Worm (Caenorhabditis elegans) whole organism, early embryonic: ENCODE measurements around the gene cyn-10.

Experiments used
- B0310.2 ChIP-seq: sonication (generic microtip); optimal IDR thresholded peaks from 2 replicates; lab custom pipeline; 2016; ENCODE audit warnings: mild to moderate bottlenecking, missing genetic modification characterization, missing compliant biosample characterization
- F13C5.2 ChIP-seq: sonication (generic microtip); optimal IDR thresholded peaks from 2 replicates; lab custom pipeline; 2017; ENCODE audit warnings: mild to moderate bottlenecking, missing genetic modification characterization, inconsistent platforms, missing compliant biosample characterization
- aly-1 ChIP-seq: sonication (generic microtip); optimal IDR thresholded peaks from 2 replicates; lab custom pipeline; 2016; ENCODE audit warnings: missing genetic modification characterization, missing compliant biosample characterization
- ama-1 ChIP-seq: fragments of 150-350 bp; optimal IDR thresholded peaks from 2 replicates; lab custom pipeline; 2014
- ceh-13 ChIP-seq: fragments of 200-800 bp; sonication (Bioruptor generic); optimal IDR thresholded peaks from 2 replicates; lab custom pipeline; 2018; ENCODE audit warnings: mild to moderate bottlenecking, missing genetic modification characterization, missing compliant biosample characterization
- ceh-36 ChIP-seq: sonication (generic microtip); optimal IDR thresholded peaks from 2 replicates; lab custom pipeline; 2016; ENCODE audit warnings: missing genetic modification characterization, inconsistent platforms, missing compliant biosample characterization
- ets-7 ChIP-seq: sonication (generic microtip); optimal IDR thresholded peaks from 2 replicates; lab custom pipeline; 2016; ENCODE audit warnings: missing genotype, missing genetic modification characterization, missing compliant biosample characterization
- flt-1 ChIP-seq: fragments of 200-800 bp; sonication (Bioruptor generic); IDR thresholded peaks from 2 replicates; pipeline ENCODE4 v1.3.6; 2022; ENCODE audit warnings: missing genetic modification characterization, missing compliant biosample characterization
- hmbx-1 ChIP-seq: sonication (generic microtip); optimal IDR thresholded peaks from 2 replicates; lab custom pipeline; 2016; ENCODE audit warnings: mild to moderate bottlenecking, missing genetic modification characterization, missing compliant biosample characterization
- hmg-4 ChIP-seq: fragments of 200-800 bp; sonication (Bioruptor generic); optimal IDR thresholded peaks from 2 replicates; lab custom pipeline; 2018; ENCODE audit warnings: mild to moderate bottlenecking, missing genetic modification characterization, missing compliant biosample characterization
- hnd-1 ChIP-seq: sonication (generic microtip); optimal IDR thresholded peaks from 2 replicates; lab custom pipeline; 2016; ENCODE audit warnings: missing genetic modification characterization, missing compliant biosample characterization
- pes-1 ChIP-seq: fragments of 200-800 bp; sonication (Bioruptor generic); IDR thresholded peaks from 2 replicates; pipeline ENCODE4 v1.3.6; 2022; ENCODE audit warnings: missing genetic modification reagents, missing genetic modification characterization, missing compliant biosample characterization
- scrt-1 ChIP-seq: fragments of 200-800 bp; sonication (Bioruptor generic); IDR thresholded peaks from 2 replicates; pipeline ENCODE4 v1.3.6; 2022; ENCODE audit warnings: missing genetic modification characterization, missing compliant biosample characterization
- sea-1 ChIP-seq: fragments of 200-800 bp; sonication (Bioruptor generic); conservative IDR thresholded peaks from 2 replicates; pipeline ENCODE4 v1.3.6; 2022; ENCODE audit warnings: missing genetic modification characterization, missing compliant biosample characterization
- tbx-11 ChIP-seq: fragments of 200-800 bp; sonication (Bioruptor generic); IDR thresholded peaks from 2 replicates; pipeline ENCODE4 v1.3.6; 2022; ENCODE audit warnings: missing genetic modification characterization, missing compliant biosample characterization
- tbx-37 ChIP-seq: fragments of 200-800 bp; sonication (Bioruptor generic); conservative IDR thresholded peaks from 2 replicates; pipeline ENCODE4 v1.3.6; 2022; ENCODE audit warnings: missing genetic modification reagents, missing genetic modification characterization, missing compliant biosample characterization
- tra-4 ChIP-seq: sonication (generic microtip); optimal IDR thresholded peaks from 2 replicates; lab custom pipeline; 2017; ENCODE audit warnings: missing genetic modification characterization, missing compliant biosample characterization

cyn-10 gene

DNA sequence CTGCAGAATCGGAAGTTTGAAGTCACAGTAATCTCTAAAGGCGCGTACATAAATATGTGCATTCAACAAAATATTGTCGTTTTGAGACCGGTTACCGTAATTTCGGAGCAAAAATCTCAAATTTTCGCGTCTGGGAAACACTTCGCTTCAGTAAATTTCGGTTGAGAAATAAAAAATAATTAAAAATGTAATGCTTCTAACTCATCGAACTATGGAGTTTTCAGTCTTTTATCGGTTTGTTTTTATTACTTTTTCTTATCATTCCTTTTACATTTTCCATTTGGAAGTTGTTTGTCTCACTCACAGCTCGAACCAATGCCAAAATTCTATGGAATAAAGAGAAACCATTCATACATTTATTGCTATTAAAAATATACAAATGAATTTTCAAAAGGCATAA, 25.0 kb downstream of the cyn-10 start:
- TF ChIP-seq tra-4 (tag; lab: Kevin White, UChicago): no peak
- TF ChIP-seq pes-1 (GFP tag; lab: Robert Waterston, UW): no peak
- TF ChIP-seq hnd-1 (tag; lab: Kevin White, UChicago): no peak
- TF ChIP-seq scrt-1: no peak
- TF ChIP-seq B0310.2 (tag; lab: Kevin White, UChicago): no peak
- TF ChIP-seq hmg-4 (GFP tag; lab: Kevin White, UChicago): no peak
- TF ChIP-seq ets-7 (tag; lab: Kevin White, UChicago): no peak
- TF ChIP-seq ceh-36 (tag; lab: Kevin White, UChicago): no peak

DNA sequence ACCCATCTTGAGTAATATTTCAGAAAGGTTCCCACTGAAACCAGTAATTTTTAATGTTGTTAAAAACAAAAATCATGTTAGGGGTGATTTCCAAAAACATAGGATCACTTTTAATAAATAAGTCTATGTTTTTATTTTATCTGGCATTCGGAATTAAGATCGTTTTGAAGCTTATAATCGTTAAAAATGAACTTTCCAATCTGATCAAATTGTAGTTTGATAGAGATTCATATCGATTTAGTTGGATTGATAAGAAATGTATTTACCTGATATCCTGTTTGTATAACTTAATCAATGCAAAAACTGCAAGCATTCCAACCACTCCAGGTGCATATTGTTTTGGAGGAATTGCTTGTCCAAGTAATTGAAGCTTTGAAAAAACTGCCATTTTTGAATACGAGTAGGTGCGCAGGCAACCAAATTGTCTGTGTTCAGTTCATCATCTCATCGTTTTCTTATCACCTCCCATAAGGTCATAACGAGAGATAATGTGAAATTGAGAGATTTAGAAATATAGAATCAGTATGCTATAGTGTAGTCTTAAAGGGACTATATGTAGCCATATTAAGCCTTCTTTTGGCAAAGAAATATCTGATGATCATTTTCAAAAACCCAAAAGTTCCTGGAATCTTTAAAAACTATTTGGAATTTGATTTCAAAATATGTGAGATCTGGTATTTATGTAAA, 25.7 kb downstream of the cyn-10 start, which contains the start of gene pmp-2:
pmp-2 (minus strand) TSS at position 487 of the 687 bp plus-strand sequence.
- no peak for TF ChIP-seq scrt-1
- TF ChIP-seq hmg-4 (GFP tag; lab: Kevin White, UChicago): no peak
- no peak for TF ChIP-seq sea-1
- TF ChIP-seq aly-1 (tag; lab: Kevin White, UChicago): no peak
- TF ChIP-seq ceh-36 (tag; lab: Kevin White, UChicago): no peak
- no peak for TF ChIP-seq tbx-11 (GFP tag; lab: Robert Waterston, UW)
- TF ChIP-seq flt-1: no peak
- no peak for TF ChIP-seq F13C5.2

DNA sequence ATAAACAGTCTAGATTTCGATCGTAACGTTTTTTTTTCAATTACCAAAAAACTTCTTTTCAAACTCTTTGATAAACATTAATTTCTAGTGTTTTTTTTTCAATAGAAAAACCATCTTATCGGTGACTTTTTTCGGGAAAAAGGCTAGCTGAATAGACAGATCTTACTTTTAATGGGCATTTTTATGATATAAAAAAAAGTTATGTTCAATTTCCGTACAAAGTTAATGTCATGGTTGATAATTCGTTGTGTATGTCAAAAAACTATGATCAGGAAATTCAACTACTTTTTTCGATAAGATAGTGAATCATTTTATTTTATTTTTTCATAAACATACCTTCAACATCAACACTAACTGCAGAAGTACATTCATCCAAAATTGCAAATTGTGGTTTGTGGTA, 28.6 kb downstream of the cyn-10 start:
- no peak for TF ChIP-seq tra-4 (tag; lab: Kevin White, UChicago)
- no peak for TF ChIP-seq hmbx-1 (tag; lab: Kevin White, UChicago)

DNA sequence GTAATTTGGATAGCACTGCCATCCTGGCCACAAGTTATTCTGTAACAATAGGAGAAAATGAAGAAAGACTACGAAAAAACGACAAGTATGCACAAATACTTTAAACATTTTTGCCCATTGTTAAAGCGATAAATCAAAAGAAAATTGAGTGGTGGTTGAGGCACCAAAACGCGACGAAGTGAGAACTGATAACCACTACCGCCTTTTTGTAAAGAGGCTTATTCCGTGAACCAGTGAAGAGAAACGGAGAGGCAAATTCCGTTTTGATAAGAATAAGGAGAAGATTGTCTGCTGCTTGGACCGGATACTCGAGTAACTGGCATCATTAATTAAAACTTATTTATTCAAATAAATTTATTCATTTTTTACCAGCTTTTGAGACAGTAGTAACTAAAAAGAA, 29.4 kb downstream of the cyn-10 start, which contains the start of gene pmp-1:
pmp-1 (minus strand) TSS at position 39 of the 400 bp plus-strand sequence.
- TF ChIP-seq sea-1 (no peak), aly-1 (tag; lab: Kevin White, UChicago) (no peak), tra-4 (tag; lab: Kevin White, UChicago) (no peak), hmg-4 (GFP tag; lab: Kevin White, UChicago) (no peak), ceh-36 (tag; lab: Kevin White, UChicago) (no peak), tbx-37 (GFP tag; lab: Robert Waterston, UW) (no peak), ama-1 (lab: Kevin White, UChicago) (no peak), pes-1 (GFP tag; lab: Robert Waterston, UW) (no peak), F13C5.2 (no peak), scrt-1 (no peak), flt-1 (no peak), tbx-11 (GFP tag; lab: Robert Waterston, UW) (no peak), ceh-13 (GFP tag; lab: Kevin White, UChicago) (no peak)

DNA sequence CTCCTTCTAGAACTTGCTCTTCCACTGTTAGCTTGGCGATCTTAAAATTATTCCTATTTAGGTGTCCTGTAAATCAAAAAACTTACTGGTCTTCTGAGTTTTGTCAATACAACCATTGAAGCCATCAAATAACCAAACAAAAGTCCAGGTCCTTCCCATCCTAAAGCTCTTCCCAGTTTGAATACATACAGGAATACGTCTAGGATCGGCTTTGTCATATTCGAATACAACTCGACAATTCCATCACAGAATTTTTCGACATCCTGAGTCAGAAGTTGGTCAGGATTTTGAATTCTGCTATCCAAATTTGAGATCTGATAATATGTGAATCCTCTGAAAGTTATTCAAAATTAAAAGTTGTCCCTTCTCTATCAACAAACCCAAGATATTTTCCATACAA, 30.8 kb downstream of the cyn-10 start:
- TF ChIP-seq sea-1 (no peak), hmbx-1 (tag; lab: Kevin White, UChicago) (no peak), aly-1 (tag; lab: Kevin White, UChicago) (no peak), tbx-37 (GFP tag; lab: Robert Waterston, UW) (no peak), hmg-4 (GFP tag; lab: Kevin White, UChicago) (no peak), tra-4 (tag; lab: Kevin White, UChicago) (no peak)

DNA sequence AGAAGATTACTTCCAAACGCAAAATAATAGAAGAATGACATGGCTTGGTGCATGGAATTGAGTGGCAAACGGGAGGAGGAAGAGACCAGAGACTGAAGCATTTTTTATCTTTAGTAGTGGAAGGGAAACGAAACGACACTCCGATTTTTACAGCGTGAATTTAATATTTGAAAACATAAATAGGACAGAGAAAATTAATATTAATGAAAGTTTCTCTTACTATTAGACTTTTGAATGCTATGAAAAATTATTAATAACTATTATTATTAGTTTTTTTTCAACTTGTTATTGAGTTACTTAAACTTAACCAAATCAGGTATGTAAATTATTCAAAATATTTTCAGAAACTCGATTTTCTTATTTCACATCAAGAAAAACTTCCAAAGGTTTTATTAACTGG, 33.1 kb downstream of the cyn-10 start, which contains the start of gene C44B7.7:
C44B7.7 (minus strand) TSS at position 101 of the 400 bp plus-strand sequence.
- no peak for TF ChIP-seq ceh-36 (tag; lab: Kevin White, UChicago)
- TF ChIP-seq tbx-11 (GFP tag; lab: Robert Waterston, UW): no peak
- no peak for TF ChIP-seq ets-7 (tag; lab: Kevin White, UChicago)
- no peak for TF ChIP-seq hmg-4 (GFP tag; lab: Kevin White, UChicago)
- no peak for TF ChIP-seq pes-1 (GFP tag; lab: Robert Waterston, UW)
- TF ChIP-seq tbx-37 (GFP tag; lab: Robert Waterston, UW): no peak
- no peak for TF ChIP-seq sea-1
- no peak for TF ChIP-seq flt-1
- TF ChIP-seq hmbx-1 (tag; lab: Kevin White, UChicago): no peak
- no peak for TF ChIP-seq scrt-1
- no peak for TF ChIP-seq B0310.2 (tag; lab: Kevin White, UChicago)
- TF ChIP-seq F13C5.2: no peak
- no peak for TF ChIP-seq aly-1 (tag; lab: Kevin White, UChicago)
- no peak for TF ChIP-seq hnd-1 (tag; lab: Kevin White, UChicago)
- TF ChIP-seq ama-1 (lab: Kevin White, UChicago): no peak

DNA sequence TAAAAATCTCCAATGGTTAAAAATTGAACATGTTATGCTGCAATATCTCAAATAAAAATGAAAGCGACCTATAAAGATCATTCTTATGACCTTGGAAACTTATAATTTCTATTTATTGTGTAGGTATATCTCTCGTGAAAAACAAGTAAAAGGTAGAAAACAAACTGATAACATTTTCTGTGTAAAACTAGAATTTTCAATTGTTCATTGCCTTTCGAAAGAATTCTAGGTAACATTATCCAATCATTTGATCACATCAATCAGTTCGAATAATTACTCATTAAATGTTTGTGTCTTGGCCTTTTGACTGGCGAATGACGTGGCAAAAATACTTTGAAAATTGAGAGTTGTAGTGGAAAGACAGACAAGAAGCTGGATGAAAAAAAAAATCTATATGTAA, 35.3 kb downstream of the cyn-10 start:
- TF ChIP-seq hmbx-1 (tag; lab: Kevin White, UChicago) (no peak), B0310.2 (tag; lab: Kevin White, UChicago) (no peak), tbx-37 (GFP tag; lab: Robert Waterston, UW) (no peak), ets-7 (tag; lab: Kevin White, UChicago) (no peak), hnd-1 (tag; lab: Kevin White, UChicago) (no peak), ceh-36 (tag; lab: Kevin White, UChicago) (no peak), scrt-1 (no peak), tra-4 (tag; lab: Kevin White, UChicago) (no peak), sea-1 (no peak), tbx-11 (GFP tag; lab: Robert Waterston, UW) (no peak), F13C5.2 (no peak), flt-1 (no peak), ceh-13 (GFP tag; lab: Kevin White, UChicago) (no peak), ama-1 (lab: Kevin White, UChicago) (no peak), hmg-4 (GFP tag; lab: Kevin White, UChicago) (no peak), pes-1 (GFP tag; lab: Robert Waterston, UW) (no peak)
